Comparison of ENCODE assay signal across 1 fruit fly cellular context in genomic region chr3R:15117765-15118164, dm6.
TF ChIP-seq lines count a peak whose summit lies in the region.

No protein-coding gene starts in this region.

TF ChIP-seq in whole organism, embryonic, 481 proteins besides CTCF, POLR2A, EP300 and RAD21 (continued from another document):
- TF ChIP-seq sens (GFP tag; lab: Kevin White, UChicago) (peak; percentile 81), lilli (GFP tag; optimal IDR thresholded peaks at IDR 0.05; lab: Kevin White, UChicago) (no peak), Optix (GFP tag; IDR thresholded peaks at IDR 0.05; lab: Robert Waterston, UW) (no peak), CG3838 (GFP tag; optimal IDR thresholded peaks at IDR 0.05; lab: Kevin White, UChicago) (no peak), CG10959 (GFP tag; IDR thresholded peaks at IDR 0.05; lab: Robert Waterston, UW) (no peak), row (GFP tag; IDR thresholded peaks at IDR 0.05; lab: Robert Waterston, UW) (peak; percentile 45), Rx (GFP tag; IDR thresholded peaks at IDR 0.05; lab: Robert Waterston, UW) (0 out of 2 replicates have a peak, but pooled peaks have one; percentile 33)
